Fruit fly (Drosophila melanogaster) whole organism, prepupa: ENCODE measurements around the gene CG31463.

ENCODE experiments used
- Blimp-1 ChIP-seq: fragments of 200-800 bp; sonication (Bioruptor generic); optimal IDR thresholded peaks from 3 replicates; lab custom pipeline; 2017; ENCODE audit warnings: missing biosample characterization, missing genetic modification characterization, mild to moderate bottlenecking, moderate library complexity, missing genetic modification reagents
- CG11762 ChIP-seq: fragments of 200-800 bp; sonication (Bioruptor generic); optimal IDR thresholded peaks from 3 replicates; lab custom pipeline; 2016; ENCODE audit warnings: missing biosample characterization, missing genetic modification characterization; ENCODE audit not compliant: insufficient read depth
- CG3032 ChIP-seq: fragments of 200-800 bp; optimal IDR thresholded peaks from 2 replicates; lab custom pipeline; 2019; ENCODE audit warnings: missing biosample characterization, mild to moderate bottlenecking, missing genetic modification characterization, moderate library complexity
- CG31627 ChIP-seq: fragments of 200-800 bp; sonication (Bioruptor generic); optimal IDR thresholded peaks from 3 replicates; lab custom pipeline; 2016; ENCODE audit warnings: missing biosample characterization, missing genetic modification characterization
- CG8632 ChIP-seq: fragments of 200-800 bp; sonication (Bioruptor generic); optimal IDR thresholded peaks from 3 replicates; lab custom pipeline; 2016; ENCODE audit warnings: missing biosample characterization, missing genetic modification characterization
- Gug ChIP-seq: fragments of 200-800 bp; sonication (Bioruptor generic); IDR thresholded peaks from 2 replicates; pipeline ENCODE4 v1.3.6; 2022; ENCODE audit warnings: missing biosample characterization, missing genetic modification characterization
- Hr38 ChIP-seq: sonication (Bioruptor generic); optimal IDR thresholded peaks from 2 replicates; lab custom pipeline; 2016; ENCODE audit warnings: missing biosample characterization, missing genetic modification characterization
- Hr39 ChIP-seq: fragments of 200-800 bp; sonication (Bioruptor generic); optimal IDR thresholded peaks from 2 replicates; lab custom pipeline; 2016; ENCODE audit warnings: missing biosample characterization, missing genetic modification characterization
- Lpt ChIP-seq: fragments of 200-800 bp; sonication (Bioruptor generic); optimal IDR thresholded peaks from 3 replicates; lab custom pipeline; 2016; ENCODE audit warnings: missing biosample characterization, missing genetic modification characterization
- Sox102F ChIP-seq: fragments of 200-800 bp; sonication (Bioruptor generic); optimal IDR thresholded peaks from 2 replicates; lab custom pipeline; 2016; ENCODE audit warnings: missing biosample characterization, mild to moderate bottlenecking, missing genetic modification characterization
- Sox14 ChIP-seq: fragments of 200-800 bp; sonication (Bioruptor generic); optimal IDR thresholded peaks from 3 replicates; lab custom pipeline; 2016; ENCODE audit warnings: missing biosample characterization, missing genetic modification characterization
- achi ChIP-seq: fragments of 200-800 bp; sonication (Bioruptor generic); optimal IDR thresholded peaks from 3 replicates; lab custom pipeline; 2016; ENCODE audit warnings: missing biosample characterization, missing genetic modification characterization

DNA sequence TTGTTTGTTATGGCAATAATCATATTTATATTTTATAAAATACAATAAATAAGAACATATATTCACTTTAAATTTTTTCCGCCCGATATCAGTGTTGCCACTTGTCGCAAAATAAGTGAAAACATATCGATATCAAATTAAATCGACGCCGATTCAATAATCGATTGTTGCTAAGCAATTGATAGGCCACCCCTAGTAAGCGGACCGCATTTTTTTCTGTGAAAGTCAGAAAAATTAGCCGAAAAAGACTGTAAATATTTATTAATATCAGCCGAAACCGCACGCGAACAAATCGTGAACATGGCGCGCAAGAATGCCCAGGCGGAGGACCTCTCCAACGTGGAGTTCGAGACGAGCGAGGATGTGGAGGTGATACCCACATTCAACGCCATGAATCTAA lies 20.9 kb downstream of the CG31463 start, which contains the start of gene CG7483:
- TF ChIP-seq CG11762 (no peak), achi (GFP tag; lab: Kevin White, UChicago) (no peak), Blimp-1 (GFP tag; lab: Kevin White, UChicago) (no peak), Hr39 (GFP tag; lab: Kevin White, UChicago) (no peak), Hr38 (GFP tag; lab: Kevin White, UChicago) (no peak), Lpt (GFP tag; lab: Kevin White, UChicago) (no peak), CG31627 (GFP tag; lab: Kevin White, UChicago) (no peak), Gug (GFP tag; lab: Robert Waterston, UW) (no peak), Sox102F (GFP tag; lab: Kevin White, UChicago) (no peak), CG8632 (GFP tag; lab: Kevin White, UChicago) (no peak), Sox14 (GFP tag; lab: Kevin White, UChicago) (no peak), CG3032 (tag; lab: Kevin White, UChicago) (no peak)
